Worm (Caenorhabditis elegans): ENCODE results near the gene ima-3.

The ima-3 gene

DNA sequence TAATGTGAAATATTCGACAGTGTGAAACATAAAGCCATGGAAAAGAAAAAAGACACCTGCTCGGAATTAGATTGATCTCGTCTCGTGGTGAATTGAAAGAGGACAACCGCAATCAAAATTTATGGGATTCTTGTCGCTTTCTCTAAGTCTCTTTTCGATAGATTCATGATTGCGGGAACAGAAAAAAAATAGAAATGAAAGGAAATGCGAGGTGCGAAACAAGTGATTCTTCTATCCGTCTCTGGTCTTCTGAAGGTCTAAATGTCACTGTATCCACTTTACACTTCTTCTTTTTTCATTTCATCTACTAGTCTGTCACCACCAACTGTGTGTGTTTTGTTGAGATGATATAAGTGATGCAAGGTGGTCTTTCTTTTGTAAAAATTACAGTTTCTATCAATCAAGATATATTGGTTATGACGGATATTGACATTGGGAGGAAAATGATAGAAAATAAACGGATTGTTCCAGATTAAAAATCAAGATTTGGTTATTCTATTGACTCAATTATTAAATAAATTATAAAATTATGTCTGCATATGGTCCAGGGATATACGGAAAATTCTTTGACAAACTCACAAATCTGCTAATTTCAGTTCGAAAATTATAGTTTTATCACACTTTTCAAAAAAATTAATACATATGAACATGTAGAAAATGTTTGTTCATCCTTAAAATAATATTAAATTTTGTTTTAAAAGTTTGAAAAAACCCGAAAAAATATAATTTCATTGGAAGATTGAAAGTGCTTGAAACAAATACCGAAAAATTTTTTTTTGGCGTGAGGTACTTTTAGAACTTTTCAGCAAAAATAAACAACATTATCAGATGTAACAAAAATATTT is 31.0 kb downstream of the ima-3 start:
- TF ChIP-seq mab-9 (GFP tag; IDR thresholded peaks at IDR 0.05) = no peak
- TF ChIP-seq efl-3 (GFP tag; optimal IDR thresholded peaks at IDR 0.05) = no peak
- no peak for TF ChIP-seq C04F5.9 (tag; optimal IDR thresholded peaks at IDR 0.05)
- no peak for TF ChIP-seq lin-35 (GFP tag; optimal IDR thresholded peaks at IDR 0.05)
- no peak for TF ChIP-seq fos-1 (tag; optimal IDR thresholded peaks at IDR 0.05)
- no peak for TF ChIP-seq isw-1 (GFP tag; IDR thresholded peaks at IDR 0.05)
- TF ChIP-seq efl-1 (optimal IDR thresholded peaks at IDR 0.05) = no peak
- TF ChIP-seq efl-1 (GFP tag; optimal IDR thresholded peaks at IDR 0.05 in 1 of 2) = peak in 1 of 2 experiments; percentile 1
- no peak for TF ChIP-seq jun-1 (tag; optimal IDR thresholded peaks at IDR 0.05)
- TF ChIP-seq tbx-2 (tag; optimal IDR thresholded peaks at IDR 0.05) = no peak
- TF ChIP-seq hlh-17 (GFP tag; optimal IDR thresholded peaks at IDR 0.05; ENCODE audit: borderline replicate concordance) = no peak
- TF ChIP-seq snu-23 (GFP tag; optimal IDR thresholded peaks at IDR 0.05) = peak; percentile 56
- TF ChIP-seq blmp-1 (tag; optimal IDR thresholded peaks at IDR 0.05) = peak; percentile 87
- TF ChIP-seq mef-2 (tag; optimal IDR thresholded peaks at IDR 0.05) = no peak
- no peak for TF ChIP-seq nhr-19 (GFP tag; conservative IDR thresholded peaks at IDR 0.05)
- TF ChIP-seq lsy-2 (tag; optimal IDR thresholded peaks at IDR 0.05) = peak in 1 of 2 experiments; percentile 44
- no peak for TF ChIP-seq pqm-1 (tag; optimal IDR thresholded peaks at IDR 0.05)
- TF ChIP-seq unc-62 (GFP tag; optimal IDR thresholded peaks at IDR 0.05) = no peak
- no peak for TF ChIP-seq ceh-8 (GFP tag; optimal IDR thresholded peaks at IDR 0.05)
- no peak for TF ChIP-seq Y116A8C.19 (tag; optimal IDR thresholded peaks at IDR 0.05; ENCODE audit: borderline replicate concordance)
- no peak for TF ChIP-seq egl-13 (tag; optimal IDR thresholded peaks at IDR 0.05)
- no peak for TF ChIP-seq ets-5 (GFP tag; IDR thresholded peaks at IDR 0.05)
- TF ChIP-seq mdl-1 (tag; optimal IDR thresholded peaks at IDR 0.05) = peak in 1 of 2 experiments; percentile 4
- TF ChIP-seq lir-3 (tag; optimal IDR thresholded peaks at IDR 0.05; ENCODE audit: poor library complexity) = no peak
- no peak for TF ChIP-seq nhr-77 (tag; optimal IDR thresholded peaks at IDR 0.05)
- peak in 3 of 6 experiments; percentile 2 to 59 (median 12) for TF ChIP-seq elt-3 (tag; optimal IDR thresholded peaks at IDR 0.05)
- no peak for TF ChIP-seq C34B4.2 (tag; optimal IDR thresholded peaks at IDR 0.05)
- TF ChIP-seq mep-1 (tag; optimal IDR thresholded peaks at IDR 0.05) = peak; percentile 26
- TF ChIP-seq dsc-1 (tag; optimal IDR thresholded peaks at IDR 0.05) = peak; percentile 40
- TF ChIP-seq zag-1 (tag; optimal IDR thresholded peaks at IDR 0.05) = no peak
- TF ChIP-seq irx-1 (tag; optimal IDR thresholded peaks at IDR 0.05) = no peak
- no peak for TF ChIP-seq grh-1 (GFP tag; IDR thresholded peaks at IDR 0.05)
- no peak for TF ChIP-seq tlp-1 (tag; optimal IDR thresholded peaks at IDR 0.05)
- TF ChIP-seq hlh-4 (tag; optimal IDR thresholded peaks at IDR 0.05) = no peak
- TF ChIP-seq sox-4 (tag; optimal IDR thresholded peaks at IDR 0.05) = no peak
- TF ChIP-seq ceh-82 (tag; optimal IDR thresholded peaks at IDR 0.05) = no peak
- no peak for TF ChIP-seq hpl-2 (GFP tag; optimal IDR thresholded peaks at IDR 0.05)
- TF ChIP-seq nhr-12 (tag; optimal IDR thresholded peaks at IDR 0.05) = no peak
- TF ChIP-seq aly-2 (tag; optimal IDR thresholded peaks at IDR 0.05) = no peak
- peak; percentile 79 for TF ChIP-seq lin-14 (GFP tag; optimal IDR thresholded peaks at IDR 0.05)
- TF ChIP-seq fkh-8 (tag; optimal IDR thresholded peaks at IDR 0.05) = no peak
- TF ChIP-seq nhr-20 (tag; optimal IDR thresholded peaks at IDR 0.05) = peak; percentile 30
- no peak for TF ChIP-seq zip-4 (GFP tag; optimal IDR thresholded peaks at IDR 0.05)
- no peak for TF ChIP-seq ceh-88 (GFP tag; IDR thresholded peaks at IDR 0.05)
- no peak for TF ChIP-seq fkh-4 (tag; optimal IDR thresholded peaks at IDR 0.05; ENCODE audit: borderline replicate concordance)
- TF ChIP-seq pax-3 (tag; optimal IDR thresholded peaks at IDR 0.05) = no peak
- peak; percentile 87 for TF ChIP-seq nhr-85 (tag)
- no peak for TF ChIP-seq nhr-84 (tag; optimal IDR thresholded peaks at IDR 0.05)
- no peak for TF ChIP-seq unc-130 (tag; optimal IDR thresholded peaks at IDR 0.05)
- TF ChIP-seq xbp-1 (tag; optimal IDR thresholded peaks at IDR 0.05) = no peak
- TF ChIP-seq nhr-28 (tag; optimal IDR thresholded peaks at IDR 0.05) = no peak
- no peak for TF ChIP-seq swsn-7 (tag; optimal IDR thresholded peaks at IDR 0.05)
